Worm (Caenorhabditis elegans) whole organism, young adult: ENCODE measurements around the gene mai-2.

Experiments
- B0019.2 ChIP-seq: fragments of 200-800 bp; sonication (Bioruptor generic); conservative IDR thresholded peaks from 2 replicates; pipeline ENCODE4 v1.3.6; 2022; ENCODE audit warnings: missing genetic modification reagents, missing genetic modification characterization, missing compliant biosample characterization
- B0261.1 ChIP-seq: sonication (generic microtip); optimal IDR thresholded peaks from 2 replicates; lab custom pipeline; 2016; ENCODE audit warnings: mild to moderate bottlenecking, missing genetic modification characterization, moderate library complexity, missing compliant biosample characterization
- B0336.3 ChIP-seq: fragments of 200-800 bp; sonication (Bioruptor generic); IDR thresholded peaks from 2 replicates; pipeline ENCODE4 v1.3.6; 2022; ENCODE audit warnings: missing genetic modification characterization, missing compliant biosample characterization
- C17E4.6 ChIP-seq: fragments of 200-800 bp; sonication (Bioruptor generic); IDR thresholded peaks from 2 replicates; pipeline ENCODE4 v1.3.6; 2022; ENCODE audit warnings: missing genetic modification reagents, missing genetic modification characterization, missing compliant biosample characterization
- D2030.7 ChIP-seq: fragments of 200-800 bp; sonication (Bioruptor generic); IDR thresholded peaks from 2 replicates; pipeline ENCODE4 v1.3.6; 2022; ENCODE audit warnings: missing genetic modification reagents, missing genetic modification characterization, missing compliant biosample characterization
- F23B12.7 ChIP-seq: sonication (generic microtip); optimal IDR thresholded peaks from 2 replicates; lab custom pipeline; 2017; ENCODE audit warnings: missing genetic modification characterization, mild to moderate bottlenecking, missing compliant biosample characterization, antibody characterized with exemption, moderate library complexity; ENCODE audit not compliant: insufficient read depth
- F37B4.10 ChIP-seq: fragments of 200-800 bp; sonication (Bioruptor generic); IDR thresholded peaks from 2 replicates; pipeline ENCODE4 v1.3.6; 2022; ENCODE audit warnings: missing genetic modification characterization, missing compliant biosample characterization
- F39B2.1 ChIP-seq: fragments of 200-800 bp; sonication (Bioruptor generic); IDR thresholded peaks from 2 replicates; pipeline ENCODE4 v1.3.6; 2022; ENCODE audit warnings: missing genetic modification reagents, missing genetic modification characterization, missing compliant biosample characterization
- F52B5.7 ChIP-seq: sonication (generic microtip); optimal IDR thresholded peaks from 2 replicates; lab custom pipeline; 2016; ENCODE audit warnings: mild to moderate bottlenecking, missing genetic modification characterization, missing compliant biosample characterization
- K12H6.12 ChIP-seq: fragments of 200-800 bp; sonication (Bioruptor generic); optimal IDR thresholded peaks from 2 replicates; lab custom pipeline; 2018; ENCODE audit warnings: mild to moderate bottlenecking, missing genetic modification characterization, missing compliant biosample characterization
- T26A5.8 ChIP-seq: sonication (generic microtip); optimal IDR thresholded peaks from 2 replicates; lab custom pipeline; 2016; ENCODE audit warnings: missing genetic modification characterization, missing compliant biosample characterization
- Y53F4B.3 ChIP-seq: fragments of 200-800 bp; sonication (Bioruptor generic); IDR thresholded peaks from 2 replicates; pipeline ENCODE4 v1.3.6; 2022; ENCODE audit warnings: missing genetic modification reagents, missing genetic modification characterization, missing compliant biosample characterization
- ZK185.1 ChIP-seq: sonication (generic microtip); optimal IDR thresholded peaks from 2 replicates; lab custom pipeline; 2016; ENCODE audit warnings: mild to moderate bottlenecking, missing genetic modification characterization, missing compliant biosample characterization; ENCODE audit not compliant: poor library complexity, severe bottlenecking
- aptf-2 ChIP-seq: fragments of 200-800 bp; sonication (Bioruptor generic); conservative IDR thresholded peaks from 2 replicates; pipeline ENCODE4 v1.3.6; 2022; ENCODE audit warnings: missing genetic modification reagents, missing genetic modification characterization, missing compliant biosample characterization
- bed-1 ChIP-seq: fragments of 200-800 bp; sonication (Bioruptor generic); IDR thresholded peaks from 2 replicates; pipeline ENCODE4 v1.3.6; 2022; ENCODE audit warnings: missing genetic modification reagents, missing genetic modification characterization, missing compliant biosample characterization
- ccch-3 ChIP-seq: fragments of 200-800 bp; sonication (Bioruptor generic); optimal IDR thresholded peaks from 2 replicates; lab custom pipeline; 2018; ENCODE audit warnings: mild to moderate bottlenecking, missing genetic modification characterization, missing compliant biosample characterization
- ceh-100 ChIP-seq: fragments of 200-800 bp; sonication (Bioruptor generic); IDR thresholded peaks from 2 replicates; pipeline ENCODE4 v1.3.6; 2022; ENCODE audit warnings: missing genetic modification reagents, missing genetic modification characterization, missing compliant biosample characterization
- ceh-40 ChIP-seq: fragments of 200-800 bp; sonication (Bioruptor generic); IDR thresholded peaks from 2 replicates; pipeline ENCODE4 v1.3.6; 2022; ENCODE audit warnings: missing genetic modification characterization, missing compliant biosample characterization
- ceh-91 ChIP-seq: fragments of 200-800 bp; sonication (Bioruptor generic); IDR thresholded peaks from 2 replicates; pipeline ENCODE4 v1.3.6; 2022; ENCODE audit warnings: missing genetic modification reagents, missing genetic modification characterization, missing compliant biosample characterization
- dpff-1 ChIP-seq: sonication (generic microtip); optimal IDR thresholded peaks from 2 replicates; lab custom pipeline; 2017; ENCODE audit warnings: mild to moderate bottlenecking, missing genetic modification characterization, missing compliant biosample characterization
- efl-1 ChIP-seq: fragments of 150-350 bp; optimal IDR thresholded peaks from 2 replicates; lab custom pipeline; 2014; ENCODE audit warnings: missing biosample characterization, missing genetic modification reagents, missing genetic modification characterization
- egl-18 ChIP-seq: fragments of 200-800 bp; sonication (Bioruptor generic); IDR thresholded peaks from 2 replicates; pipeline ENCODE4 v1.3.6; 2022; ENCODE audit warnings: missing genetic modification reagents, missing genetic modification characterization, missing compliant biosample characterization
- egrh-3 ChIP-seq: fragments of 200-800 bp; sonication (Bioruptor generic); IDR thresholded peaks from 2 replicates; pipeline ENCODE4 v1.3.6; 2022; ENCODE audit warnings: missing genetic modification reagents, missing genetic modification characterization, missing compliant biosample characterization
- fkh-3 ChIP-seq: sonication (generic microtip); optimal IDR thresholded peaks from 2 replicates; lab custom pipeline; 2016; ENCODE audit warnings: mild to moderate bottlenecking, missing genetic modification characterization, missing compliant biosample characterization
- gei-17 ChIP-seq: fragments of 200-800 bp; sonication (Bioruptor generic); optimal IDR thresholded peaks from 2 replicates; lab custom pipeline; 2018; ENCODE audit warnings: mild to moderate bottlenecking, missing genetic modification characterization, missing compliant biosample characterization
- hlh-26 ChIP-seq: fragments of 200-800 bp; sonication (Bioruptor generic); conservative IDR thresholded peaks from 2 replicates; pipeline ENCODE4 v1.3.6; 2022; ENCODE audit warnings: missing genetic modification reagents, missing genetic modification characterization, missing compliant biosample characterization
- hmg-1.2 ChIP-seq: fragments of 200-800 bp; sonication (Bioruptor generic); IDR thresholded peaks from 2 replicates; pipeline ENCODE4 v1.3.6; 2022; ENCODE audit warnings: missing genetic modification reagents, missing genetic modification characterization, missing compliant biosample characterization
- let-607 ChIP-seq, 2 experiments: fragments of 200-800 bp in 1 of 2; sonication (Bioruptor generic) in 1 of 2; sonication (generic microtip) in 1 of 2; optimal IDR thresholded peaks; 2 replicates each; lab custom pipeline; 2016 to 2018; ENCODE audit warnings: mild to moderate bottlenecking in 2 of 2, missing compliant biosample characterization in 2 of 2, missing genetic modification characterization in 2 of 2, moderate library complexity in 2 of 2, missing genotype in 1 of 2
- lin-40 ChIP-seq: sonication (generic microtip); optimal IDR thresholded peaks from 2 replicates; lab custom pipeline; 2016; ENCODE audit warnings: missing genetic modification characterization, mild to moderate bottlenecking, missing compliant biosample characterization, missing genotype, missing genetic modification reagents
- lin-54 ChIP-seq: fragments of 200-800 bp; sonication (Bioruptor generic); optimal IDR thresholded peaks from 2 replicates; lab custom pipeline; 2018; ENCODE audit warnings: mild to moderate bottlenecking, missing genetic modification characterization, missing compliant biosample characterization
- lir-1 ChIP-seq: fragments of 200-800 bp; sonication (Bioruptor generic); conservative IDR thresholded peaks from 2 replicates; pipeline ENCODE4 v1.3.6; 2022; ENCODE audit warnings: missing genetic modification reagents, missing genetic modification characterization, missing compliant biosample characterization
- lsy-27 ChIP-seq: sonication (generic microtip); optimal IDR thresholded peaks from 2 replicates; lab custom pipeline; 2017; ENCODE audit warnings: missing genetic modification characterization, mild to moderate bottlenecking, missing compliant biosample characterization, antibody characterized with exemption, missing genotype, borderline replicate concordance; ENCODE audit not compliant: insufficient read depth
- madf-8 ChIP-seq: fragments of 200-800 bp; sonication (Bioruptor generic); conservative IDR thresholded peaks from 2 replicates; pipeline ENCODE4 v1.3.6; 2022; ENCODE audit warnings: missing genetic modification reagents, missing genetic modification characterization, missing compliant biosample characterization
- mes-4 ChIP-seq: sonication (generic microtip); optimal IDR thresholded peaks from 2 replicates; lab custom pipeline; 2016; ENCODE audit warnings: missing genotype, missing genetic modification characterization, missing compliant biosample characterization
- mxl-1 ChIP-seq: sonication (generic microtip); optimal IDR thresholded peaks from 2 replicates; lab custom pipeline; 2016; ENCODE audit warnings: missing genetic modification characterization, missing compliant biosample characterization
- nhr-120 ChIP-seq: fragments of 200-800 bp; sonication (Bioruptor generic); IDR thresholded peaks from 2 replicates; pipeline ENCODE4 v1.3.6; 2022; ENCODE audit warnings: missing genetic modification characterization, missing compliant biosample characterization
- nhr-27 ChIP-seq: fragments of 200-800 bp; sonication (Bioruptor generic); optimal IDR thresholded peaks from 2 replicates; lab custom pipeline; 2018; ENCODE audit warnings: mild to moderate bottlenecking, missing genetic modification characterization, moderate library complexity, missing compliant biosample characterization
- nhr-80 ChIP-seq: sonication (generic microtip); optimal IDR thresholded peaks from 2 replicates; lab custom pipeline; 2016; ENCODE audit warnings: missing genetic modification characterization, missing compliant biosample characterization
- pbrm-1 ChIP-seq: fragments of 200-800 bp; sonication (Bioruptor generic); IDR thresholded peaks from 2 replicates; pipeline ENCODE4 v1.3.6; 2022; ENCODE audit warnings: missing genetic modification reagents, missing genetic modification characterization, missing compliant biosample characterization
- rec-8 ChIP-seq, 2 experiments: sonication (generic microtip); optimal IDR thresholded peaks; 2 replicates each; lab custom pipeline; 2016; ENCODE audit warnings: mild to moderate bottlenecking in 2 of 2, missing genetic modification characterization in 2 of 2, missing genetic modification reagents in 2 of 2, missing genotype in 2 of 2, missing biosample characterization in 1 of 2, missing compliant biosample characterization in 1 of 2, moderate library complexity in 1 of 2
- repo-1 ChIP-seq: sonication (generic microtip); optimal IDR thresholded peaks from 2 replicates; lab custom pipeline; 2017; ENCODE audit warnings: mild to moderate bottlenecking, missing genetic modification characterization, missing compliant biosample characterization
- snpc-3.4 ChIP-seq: sonication (generic microtip); optimal IDR thresholded peaks from 2 replicates; lab custom pipeline; 2017; ENCODE audit warnings: missing genetic modification characterization, mild to moderate bottlenecking, missing compliant biosample characterization, antibody characterized with exemption, moderate library complexity, missing genotype, missing genetic modification reagents
- snpc-4 ChIP-seq, 5 experiments: fragments of 150-350 bp in 1 of 5; sonication (generic microtip) in 4 of 5; optimal IDR thresholded peaks; 2 replicates each; lab custom pipeline; 2014 to 2018; ENCODE audit warnings: missing genetic modification characterization in 5 of 5, missing biosample characterization in 3 of 5, antibody characterized with exemption in 2 of 5, mild to moderate bottlenecking in 2 of 5, missing compliant biosample characterization in 2 of 5, missing genotype in 2 of 5, moderate library complexity in 2 of 5, missing genetic modification reagents in 1 of 5
- sptf-2 ChIP-seq: fragments of 200-800 bp; sonication (Bioruptor generic); optimal IDR thresholded peaks from 2 replicates; lab custom pipeline; 2018; ENCODE audit warnings: mild to moderate bottlenecking, missing genetic modification characterization, missing compliant biosample characterization
- tbp1 ChIP-seq: fragments of 200-800 bp; sonication (Bioruptor generic); optimal IDR thresholded peaks from 2 replicates; lab custom pipeline; 2018; ENCODE audit warnings: mild to moderate bottlenecking, missing genetic modification characterization, missing compliant biosample characterization
- xnd-1 ChIP-seq: sonication (generic microtip); optimal IDR thresholded peaks from 2 replicates; lab custom pipeline; 2016; ENCODE audit warnings: missing genotype, missing genetic modification reagents, missing genetic modification characterization, missing compliant biosample characterization
- zfh-2 ChIP-seq: fragments of 200-800 bp; sonication (Bioruptor generic); conservative IDR thresholded peaks from 2 replicates; pipeline ENCODE4 v1.3.6; 2022; ENCODE audit warnings: missing genetic modification reagents, missing genetic modification characterization, missing compliant biosample characterization

mai-2 gene

DNA sequence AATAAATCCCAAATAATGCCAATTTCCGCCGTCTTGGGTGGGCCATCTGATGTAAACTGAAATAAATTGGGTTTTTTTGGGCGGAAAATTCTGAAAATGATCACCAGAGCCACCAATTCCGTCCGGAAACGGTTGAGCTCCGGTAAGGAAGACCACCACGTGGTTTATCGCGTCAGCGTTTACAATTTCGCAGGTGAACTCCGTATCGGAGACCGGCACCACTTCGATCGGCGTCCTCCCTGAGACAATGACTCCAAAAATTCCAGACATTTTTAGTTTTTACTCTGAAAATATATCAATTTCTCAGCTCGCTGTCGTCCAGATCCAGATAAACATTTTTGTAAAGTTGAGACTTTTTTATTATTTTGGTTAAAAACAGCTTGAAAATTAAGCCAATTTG, 49.1 kb upstream of the mai-2 start, which contains the start of gene F42A6.6 (continued):
- TF ChIP-seq Y53F4B.3 (GFP tag; lab: Robert Waterston, UW) (no peak), D2030.7 (GFP tag; lab: Robert Waterston, UW) (peak; percentile 20; the same call in 1 of the 2 replicates), lin-54 (GFP tag; lab: Kevin White, UChicago) (peak; percentile 67), K12H6.12 (tag; lab: Kevin White, UChicago) (peak; percentile 51), rec-8 (tag; optimal IDR thresholded peaks at IDR 0.05; lab: Kevin White, UChicago) (peak; percentile 37 to 45), xnd-1 (peak; percentile 32), B0261.1 (tag; lab: Kevin White, UChicago) (peak; percentile 31), egrh-3 (GFP tag; lab: Robert Waterston, UW) (no peak), nhr-27 (tag; lab: Kevin White, UChicago) (peak; percentile 78), hlh-26 (no peak), C17E4.6 (GFP tag; lab: Robert Waterston, UW) (peak; percentile 88; the same call in 1 of the 2 replicates), zfh-2 (GFP tag; lab: Robert Waterston, UW) (no peak), bed-1 (GFP tag; lab: Robert Waterston, UW) (no peak), ceh-91 (peak; percentile 47; the same call in 1 of the 2 replicates), madf-8 (peak; percentile 41; the same call in 1 of the 2 replicates), nhr-120 (GFP tag; lab: Robert Waterston, UW) (0 out of 2 replicates have a peak, but pooled peaks have one; percentile 79), efl-1 (no peak), T26A5.8 (tag; lab: Kevin White, UChicago) (peak; percentile 94), F37B4.10 (GFP tag; lab: Robert Waterston, UW) (no peak), lir-1 (GFP tag; lab: Robert Waterston, UW) (0 out of 2 replicates have a peak, but pooled peaks have one; percentile 39), tbp1 (GFP tag; lab: Kevin White, UChicago) (peak; percentile 58), ceh-100 (GFP tag; lab: Robert Waterston, UW) (peak; percentile 72), ZK185.1 (tag; lab: Kevin White, UChicago) (no peak), mes-4 (tag; lab: Kevin White, UChicago) (peak; percentile 26), B0336.3 (GFP tag; lab: Robert Waterston, UW) (peak; percentile 95), F39B2.1 (GFP tag; lab: Robert Waterston, UW) (peak; percentile 75; the same call in 1 of the 2 replicates), lin-40 (tag; lab: Kevin White, UChicago) (peak; percentile 4), fkh-3 (tag; lab: Kevin White, UChicago) (peak; percentile 87), let-607 (tag; optimal IDR thresholded peaks at IDR 0.05; lab: Kevin White, UChicago) (peak; percentile 29 to 48), snpc-3.4 (tag; lab: Kevin White, UChicago) (peak; percentile 78), snpc-4 (GFP tag; optimal IDR thresholded peaks at IDR 0.05; lab: Kevin White, UChicago) (peak; percentile 29), snpc-4 (tag; optimal IDR thresholded peaks at IDR 0.05; lab: Kevin White, UChicago) (peak in 2 of 4 experiments; percentile 55 to 68), B0019.2 (no peak), egl-18 (GFP tag; lab: Robert Waterston, UW) (0 out of 2 replicates have a peak, but pooled peaks have one; percentile 5), repo-1 (tag; lab: Kevin White, UChicago) (peak; percentile 87), aptf-2 (no peak), mxl-1 (no peak), dpff-1 (peak; percentile 61), ccch-3 (no peak), ceh-40 (GFP tag; lab: Robert Waterston, UW) (no peak), hmg-1.2 (GFP tag; lab: Robert Waterston, UW) (peak; percentile 60), nhr-80 (tag; lab: Kevin White, UChicago) (no peak), sptf-2 (GFP tag; lab: Kevin White, UChicago) (no peak), gei-17 (peak; percentile 45), F23B12.7 (peak; percentile 48), lsy-27 (no peak), pbrm-1 (peak; percentile 83), F52B5.7 (tag; lab: Kevin White, UChicago) (peak; percentile 93)
